Worm (Caenorhabditis elegans) whole organism, L4/young adult: ENCODE results near the gene rmd-1.

ENCODE experiments used
- dao-5 ChIP-seq: sonication (generic microtip); optimal IDR thresholded peaks from 2 replicates; lab custom pipeline; 2016; ENCODE audit warnings: missing genotype, missing genetic modification characterization, moderate library complexity, missing compliant biosample characterization
- him-1 ChIP-seq: sonication (generic microtip); optimal IDR thresholded peaks from 2 replicates; lab custom pipeline; 2016; ENCODE audit warnings: missing genotype, missing genetic modification reagents, missing genetic modification characterization, missing compliant biosample characterization

- TF ChIP-seq dao-5 (tag; lab: Kevin White, UChicago), result no peak
- no peak for TF ChIP-seq him-1 (tag; lab: Kevin White, UChicago)
These were observed 21.4 kb downstream of the rmd-1 start, which contains the start of gene sqv-3 for ce11 chrIII:9780254-9780653.
